Worm (Caenorhabditis elegans) whole organism, mixed stage, embryonic: ENCODE measurements around the gene R10E4.7.
A peak's percentile ranks its signal among the peaks of the same experiment; 100 is the strongest.

Source experiments
- M03D4.4 ChIP-seq: sonication (generic microtip); optimal IDR thresholded peaks from 2 replicates; lab custom pipeline; 2017; ENCODE audit warnings: mild to moderate bottlenecking, missing genetic modification characterization, missing compliant biosample characterization
- bed-3 ChIP-seq: fragments of 200-800 bp; sonication (Bioruptor generic); optimal IDR thresholded peaks from 3 replicates; lab custom pipeline; 2018; ENCODE audit warnings: mild to moderate bottlenecking, missing genetic modification characterization, moderate library complexity, missing compliant biosample characterization
- blmp-1 ChIP-seq: fragments of 150-350 bp; optimal IDR thresholded peaks from 2 replicates; lab custom pipeline; 2014; ENCODE audit warnings: missing biosample characterization, missing genetic modification characterization
- ceh-39 ChIP-seq: fragments of 150-350 bp; optimal IDR thresholded peaks from 2 replicates; lab custom pipeline; 2014; ENCODE audit warnings: missing biosample characterization, missing genetic modification characterization
- ceh-43 ChIP-seq: fragments of 200-800 bp; sonication (Bioruptor generic); optimal IDR thresholded peaks from 2 replicates; lab custom pipeline; 2018; ENCODE audit warnings: mild to moderate bottlenecking, missing genetic modification characterization, moderate library complexity, missing compliant biosample characterization
- ceh-83 ChIP-seq: fragments of 200-800 bp; sonication (Bioruptor generic); optimal IDR thresholded peaks from 2 replicates; lab custom pipeline; 2018; ENCODE audit warnings: mild to moderate bottlenecking, missing genetic modification characterization, missing compliant biosample characterization
- ces-1 ChIP-seq: fragments of 150-350 bp; optimal IDR thresholded peaks from 2 replicates; lab custom pipeline; 2014; ENCODE audit warnings: missing biosample characterization, missing genetic modification reagents, missing genetic modification characterization
- cnd-1 ChIP-seq: fragments of 200-800 bp; sonication (Bioruptor generic); optimal IDR thresholded peaks from 2 replicates; lab custom pipeline; 2018; ENCODE audit warnings: mild to moderate bottlenecking, missing genetic modification characterization, missing compliant biosample characterization
- drap-1 ChIP-seq: fragments of 200-800 bp; sonication (Bioruptor generic); optimal IDR thresholded peaks from 3 replicates; lab custom pipeline; 2018; ENCODE audit warnings: mild to moderate bottlenecking, missing genetic modification characterization, missing compliant biosample characterization
- elt-1 ChIP-seq: sonication (generic microtip); optimal IDR thresholded peaks from 2 replicates; lab custom pipeline; 2017; ENCODE audit warnings: missing genetic modification characterization, mild to moderate bottlenecking, missing compliant biosample characterization, antibody characterized with exemption, moderate library complexity, borderline replicate concordance; ENCODE audit not compliant: insufficient read depth
- elt-3 ChIP-seq: fragments of 150-350 bp; optimal IDR thresholded peaks from 2 replicates; lab custom pipeline; 2014; ENCODE audit warnings: missing biosample characterization, missing genetic modification characterization
- flh-1 ChIP-seq: fragments of 200-800 bp; sonication (Bioruptor generic); optimal IDR thresholded peaks from 2 replicates; lab custom pipeline; 2018; ENCODE audit warnings: mild to moderate bottlenecking, missing genetic modification characterization, moderate library complexity, missing compliant biosample characterization
- ham-2 ChIP-seq: fragments of 200-800 bp; sonication (Bioruptor generic); optimal IDR thresholded peaks from 2 replicates; lab custom pipeline; 2018; ENCODE audit warnings: mild to moderate bottlenecking, missing genetic modification characterization, missing compliant biosample characterization
- hlh-1 ChIP-seq: fragments of 150-350 bp; optimal IDR thresholded peaks from 2 replicates; lab custom pipeline; 2014; ENCODE audit warnings: missing biosample characterization, missing genetic modification reagents, missing genetic modification characterization
- lin-13 ChIP-seq: fragments of 150-350 bp; optimal IDR thresholded peaks from 2 replicates; lab custom pipeline; 2014; ENCODE audit warnings: missing biosample characterization, missing genetic modification characterization
- lin-32 ChIP-seq: fragments of 200-800 bp; sonication (Bioruptor generic); optimal IDR thresholded peaks from 2 replicates; lab custom pipeline; 2018; ENCODE audit warnings: mild to moderate bottlenecking, missing genetic modification characterization, missing compliant biosample characterization
- lsy-2 ChIP-seq: fragments of 150-350 bp; optimal IDR thresholded peaks from 2 replicates; lab custom pipeline; 2014; ENCODE audit warnings: missing biosample characterization, missing genetic modification characterization
- mab-5 ChIP-seq: fragments of 150-350 bp; optimal IDR thresholded peaks from 2 replicates; lab custom pipeline; 2014; ENCODE audit warnings: missing biosample characterization, missing genetic modification characterization
- mep-1 ChIP-seq: fragments of 150-350 bp; optimal IDR thresholded peaks from 2 replicates; lab custom pipeline; 2017; ENCODE audit warnings: missing biosample characterization, missing genetic modification reagents, missing genetic modification characterization, inconsistent platforms
- mls-2 ChIP-seq: sonication (generic microtip); optimal IDR thresholded peaks from 2 replicates; lab custom pipeline; 2016; ENCODE audit warnings: mild to moderate bottlenecking, missing genetic modification characterization, moderate library complexity, missing compliant biosample characterization
- nhr-12 ChIP-seq: fragments of 150-350 bp; optimal IDR thresholded peaks from 2 replicates; lab custom pipeline; 2014; ENCODE audit warnings: missing biosample characterization, missing genetic modification characterization
- nhr-2 ChIP-seq: fragments of 150-350 bp; optimal IDR thresholded peaks from 2 replicates; lab custom pipeline; 2014; ENCODE audit warnings: missing biosample characterization, missing genetic modification characterization
- nhr-237 ChIP-seq: fragments of 150-350 bp; optimal IDR thresholded peaks from 2 replicates; lab custom pipeline; 2014; ENCODE audit warnings: missing biosample characterization, missing genetic modification characterization
- nhr-28 ChIP-seq: fragments of 150-350 bp; optimal IDR thresholded peaks from 2 replicates; lab custom pipeline; 2014; ENCODE audit warnings: missing biosample characterization, missing genetic modification characterization
- nhr-76 ChIP-seq: sonication (generic microtip); optimal IDR thresholded peaks from 2 replicates; lab custom pipeline; 2017; ENCODE audit warnings: missing biosample characterization, missing genetic modification characterization
- pha-4 ChIP-seq: fragments of 150-350 bp; optimal IDR thresholded peaks from 2 replicates; lab custom pipeline; 2018; ENCODE audit warnings: missing biosample characterization, missing genetic modification reagents, missing genetic modification characterization
- sem-2 ChIP-seq: fragments of 200-800 bp; sonication (Bioruptor generic); optimal IDR thresholded peaks from 2 replicates; lab custom pipeline; 2018; ENCODE audit warnings: mild to moderate bottlenecking, missing genetic modification characterization, missing compliant biosample characterization
- snpc-4 ChIP-seq: fragments of 150-350 bp; optimal IDR thresholded peaks from 2 replicates; lab custom pipeline; 2014; ENCODE audit warnings: missing biosample characterization, missing genetic modification characterization
- sptf-1 ChIP-seq: sonication (generic microtip); optimal IDR thresholded peaks from 2 replicates; lab custom pipeline; 2017; ENCODE audit warnings: mild to moderate bottlenecking, missing genetic modification characterization, moderate library complexity, missing compliant biosample characterization
- tbx-8 ChIP-seq: fragments of 200-800 bp; sonication (Bioruptor generic); optimal IDR thresholded peaks from 2 replicates; lab custom pipeline; 2018; ENCODE audit warnings: mild to moderate bottlenecking, missing genetic modification characterization, moderate library complexity, missing compliant biosample characterization
- unc-120 ChIP-seq: sonication (generic microtip); optimal IDR thresholded peaks from 2 replicates; lab custom pipeline; 2017; ENCODE audit warnings: missing genetic modification characterization, missing compliant biosample characterization; ENCODE audit not compliant: poor library complexity, severe bottlenecking
- unc-39 ChIP-seq: fragments of 150-350 bp; optimal IDR thresholded peaks from 2 replicates; lab custom pipeline; 2014; ENCODE audit warnings: missing biosample characterization, missing genetic modification characterization
- unc-62 ChIP-seq: fragments of 150-350 bp; optimal IDR thresholded peaks from 2 replicates; lab custom pipeline; 2014; ENCODE audit warnings: missing biosample characterization, missing genetic modification reagents, missing genetic modification characterization
- zip-8 ChIP-seq: fragments of 150-350 bp; optimal IDR thresholded peaks from 2 replicates; lab custom pipeline; 2014; ENCODE audit warnings: missing biosample characterization, missing genetic modification characterization
- ztf-11 ChIP-seq: fragments of 150-350 bp; optimal IDR thresholded peaks from 2 replicates; lab custom pipeline; 2014; ENCODE audit warnings: missing biosample characterization, missing genetic modification characterization

R10E4.7 gene

DNA sequence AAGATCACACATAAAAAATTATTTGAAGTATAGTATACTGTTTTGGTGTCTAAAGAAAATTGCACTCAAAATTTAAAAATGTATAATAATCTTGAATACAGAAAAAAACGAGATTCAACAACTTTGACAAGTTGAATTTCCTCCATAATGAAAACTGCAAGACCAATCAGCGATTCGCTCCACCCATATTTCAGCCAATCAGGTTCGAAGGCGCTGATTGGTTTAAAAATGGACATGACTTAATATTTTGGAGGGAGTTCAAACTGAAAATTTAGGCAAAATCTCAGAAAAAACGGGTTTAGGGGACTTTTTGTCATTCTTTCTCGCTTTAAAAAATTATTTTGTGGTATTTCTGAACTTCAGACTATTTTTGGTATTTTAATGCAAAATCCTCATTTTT lies 18.9 kb upstream of the R10E4.7 start:
- TF ChIP-seq lin-13 (tag; lab: Kevin White, UChicago) = no peak
- TF ChIP-seq nhr-12 = no peak
- TF ChIP-seq zip-8 (tag; lab: Kevin White, UChicago) = no peak
- no peak for TF ChIP-seq ham-2
- no peak for TF ChIP-seq nhr-2 (tag; lab: Kevin White, UChicago)
- TF ChIP-seq unc-39 (tag; lab: Kevin White, UChicago) = no peak
- no peak for TF ChIP-seq ces-1 (GFP tag; lab: Kevin White, UChicago)
- no peak for TF ChIP-seq M03D4.4 (tag; lab: Kevin White, UChicago)
- TF ChIP-seq pha-4 (tag; lab: Kevin White, UChicago) = no peak
- TF ChIP-seq cnd-1 (tag; lab: Kevin White, UChicago) = no peak
- TF ChIP-seq tbx-8 (GFP tag; lab: Kevin White, UChicago) = no peak
- no peak for TF ChIP-seq lsy-2 (tag; lab: Kevin White, UChicago)
- no peak for TF ChIP-seq snpc-4

DNA sequence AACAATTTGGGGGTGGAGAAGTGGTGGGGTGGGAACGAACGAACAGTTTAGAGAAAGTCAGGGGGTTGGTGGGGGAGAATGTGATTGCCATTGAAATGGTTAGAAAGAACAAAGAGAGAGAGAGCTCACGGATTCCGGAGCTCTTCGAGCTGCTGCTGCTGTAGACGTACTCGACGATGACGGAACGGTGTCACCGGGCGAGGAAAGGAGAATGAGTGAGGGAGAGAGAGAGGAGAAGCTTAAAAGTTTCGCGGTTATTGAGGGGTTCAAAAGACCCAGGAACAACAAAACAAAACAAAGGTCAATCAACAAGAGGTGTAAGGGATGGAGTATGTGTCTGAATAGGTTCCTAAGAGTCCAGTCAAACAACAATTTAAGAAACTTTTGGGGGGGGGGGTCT lies 18.3 kb upstream of the R10E4.7 start:
- TF ChIP-seq ceh-83 (GFP tag; lab: Kevin White, UChicago) (peak; percentile 71), mep-1 (no peak)

DNA sequence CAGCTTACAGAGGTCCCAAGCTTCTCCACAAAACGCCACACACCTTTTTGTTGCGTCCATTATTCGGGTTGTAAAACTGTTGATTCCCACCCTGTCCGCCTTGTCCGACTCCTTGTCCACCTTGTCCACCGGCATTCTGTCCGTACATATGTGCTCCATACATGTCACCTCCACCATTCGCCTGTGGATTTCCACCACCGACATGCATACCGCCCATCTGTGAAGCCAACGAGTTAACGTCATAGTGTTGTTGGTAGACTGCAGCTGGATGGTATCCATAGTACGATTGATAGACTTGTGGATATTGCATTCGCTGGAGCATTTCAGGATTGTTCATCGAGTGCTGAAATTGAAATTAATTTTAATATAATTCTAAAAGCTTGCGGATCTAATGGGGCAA lies 16.9 kb upstream of the R10E4.7 start:
- TF ChIP-seq elt-1 = no peak
- no peak for TF ChIP-seq ces-1 (GFP tag; lab: Kevin White, UChicago)
- peak; percentile 44 for TF ChIP-seq M03D4.4 (tag; lab: Kevin White, UChicago)

DNA sequence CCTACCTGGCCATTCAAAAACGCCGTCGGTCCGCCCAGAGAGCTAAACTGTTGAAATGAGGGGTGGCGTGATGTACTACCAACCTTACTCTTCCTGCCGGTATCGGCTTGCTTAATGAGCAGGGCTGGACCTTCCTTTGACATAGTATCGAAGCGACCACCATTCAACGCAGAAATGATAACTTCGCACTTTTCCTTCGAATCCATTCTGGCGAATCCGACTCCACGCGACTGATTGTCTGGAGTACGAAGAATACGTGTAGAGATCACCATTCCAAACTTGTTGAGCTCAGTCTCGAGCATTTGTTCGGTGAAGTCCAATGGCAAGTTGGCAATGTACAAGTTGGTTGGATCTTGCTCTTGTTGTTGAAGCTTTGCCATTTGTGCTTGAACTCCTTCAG lies 16.4 kb upstream of the R10E4.7 start:
- TF ChIP-seq lin-32 (no peak), mls-2 (tag; lab: Kevin White, UChicago) (no peak), pha-4 (tag; lab: Kevin White, UChicago) (no peak), nhr-2 (tag; lab: Kevin White, UChicago) (no peak), M03D4.4 (tag; lab: Kevin White, UChicago) (no peak), elt-1 (no peak), cnd-1 (tag; lab: Kevin White, UChicago) (no peak), unc-120 (tag; lab: Kevin White, UChicago) (no peak), blmp-1 (no peak), unc-39 (tag; lab: Kevin White, UChicago) (no peak)

DNA sequence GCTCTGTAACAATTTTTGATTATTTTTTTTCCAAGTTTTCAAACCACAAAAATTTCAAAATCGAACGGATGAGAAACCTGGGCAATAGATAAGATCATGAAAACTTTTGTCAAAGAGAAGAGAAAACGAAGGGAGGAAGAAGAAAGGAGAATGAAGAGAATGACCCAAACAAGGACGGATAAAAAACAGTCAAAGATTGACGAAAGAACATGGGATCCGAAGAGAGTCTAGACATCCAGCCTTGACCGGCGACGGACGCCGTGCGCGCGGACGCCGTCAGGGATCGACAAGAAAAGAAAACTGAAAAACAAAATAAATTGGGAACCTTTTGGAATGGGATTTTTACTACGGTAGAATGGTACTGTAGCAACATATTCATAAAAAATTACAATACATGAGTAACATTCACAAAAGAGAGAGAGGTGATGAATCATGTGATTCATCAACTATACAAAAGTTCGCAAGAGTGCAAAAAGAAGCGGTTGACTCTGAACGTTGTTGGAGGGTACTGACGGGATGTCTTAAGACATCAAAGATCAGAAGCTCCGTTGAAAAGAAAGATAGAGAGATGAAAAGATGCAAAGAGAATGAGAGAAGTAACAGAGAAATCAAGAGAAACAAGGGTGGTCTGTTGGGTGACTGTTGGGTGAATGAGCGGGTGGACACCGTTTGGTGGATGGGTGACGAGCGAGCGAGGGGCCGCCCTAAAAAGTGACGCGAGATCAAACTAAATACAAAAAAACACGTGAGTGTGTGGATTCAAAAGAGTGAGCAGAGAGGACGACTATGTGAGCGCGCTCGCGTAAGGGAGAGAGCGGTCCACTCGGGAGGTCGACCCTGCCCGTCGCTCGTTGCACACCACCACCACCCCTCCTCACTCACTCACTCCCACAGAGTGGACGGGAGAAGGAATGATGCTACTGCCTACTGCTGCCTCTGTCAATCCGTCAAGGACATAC lies 14.1 kb upstream of the R10E4.7 start, which contains the start of gene sup-26:
sup-26 (minus strand) TSS at position 10 of the 959 bp plus-strand sequence.
- TF ChIP-seq ceh-39 (tag; lab: Kevin White, UChicago) (peak; percentile 8), mab-5 (tag; lab: Kevin White, UChicago) (no peak), unc-62 (GFP tag; lab: Kevin White, UChicago) (peak; percentile 67), nhr-12 (no peak), M03D4.4 (tag; lab: Kevin White, UChicago) (peak; percentile 73), tbx-8 (GFP tag; lab: Kevin White, UChicago) (no peak), elt-1 (no peak), snpc-4 (no peak), sem-2 (GFP tag; lab: Kevin White, UChicago) (no peak), bed-3 (GFP tag; lab: Kevin White, UChicago) (no peak), unc-120 (tag; lab: Kevin White, UChicago) (peak; percentile 68), lsy-2 (tag; lab: Kevin White, UChicago) (peak; percentile 25), mep-1 (peak; percentile 10), ceh-43 (GFP tag; lab: Kevin White, UChicago) (no peak), pha-4 (tag; lab: Kevin White, UChicago) (no peak), hlh-1 (peak; percentile 62), nhr-28 (tag; lab: Kevin White, UChicago) (no peak), ztf-11 (tag; lab: Kevin White, UChicago) (no peak), cnd-1 (tag; lab: Kevin White, UChicago) (peak; percentile 49), lin-32 (no peak), drap-1 (GFP tag; lab: Kevin White, UChicago) (peak; percentile 35), ham-2 (peak; percentile 58), unc-39 (tag; lab: Kevin White, UChicago) (no peak), mls-2 (tag; lab: Kevin White, UChicago) (peak; percentile 36), elt-3 (tag; lab: Kevin White, UChicago) (no peak), nhr-237 (tag; lab: Kevin White, UChicago) (no peak), zip-8 (tag; lab: Kevin White, UChicago) (no peak), lin-13 (tag; lab: Kevin White, UChicago) (peak; percentile 13), ces-1 (GFP tag; lab: Kevin White, UChicago) (no peak), nhr-76 (no peak), flh-1 (GFP tag; lab: Kevin White, UChicago) (no peak), ceh-83 (GFP tag; lab: Kevin White, UChicago) (no peak), nhr-2 (tag; lab: Kevin White, UChicago) (no peak), sptf-1 (tag; lab: Kevin White, UChicago) (peak; percentile 45), blmp-1 (no peak)
